Worm (Caenorhabditis elegans) whole organism, late embryonic: ENCODE data around the gene nhr-78.

ENCODE experiments used
- ama-1 ChIP-seq: fragments of 150-350 bp; optimal IDR thresholded peaks from 2 replicates; lab custom pipeline; 2014
- ceh-9 ChIP-seq: sonication (generic microtip); optimal IDR thresholded peaks from 2 replicates; lab custom pipeline; 2016; ENCODE audit warnings: mild to moderate bottlenecking, missing genetic modification characterization, inconsistent platforms, missing compliant biosample characterization
- pat-9 ChIP-seq: fragments of 200-800 bp; sonication (Bioruptor generic); optimal IDR thresholded peaks from 2 replicates; lab custom pipeline; 2018; ENCODE audit warnings: mild to moderate bottlenecking, missing genetic modification characterization, moderate library complexity, missing compliant biosample characterization
- pax-1 ChIP-seq: fragments of 150-350 bp; optimal IDR thresholded peaks from 2 replicates; lab custom pipeline; 2014; ENCODE audit warnings: missing biosample characterization, missing genetic modification characterization
- ref-2 ChIP-seq: sonication (generic microtip); optimal IDR thresholded peaks from 2 replicates; lab custom pipeline; 2016; ENCODE audit warnings: missing genetic modification characterization, missing compliant biosample characterization
- tbx-2 ChIP-seq: sonication (generic microtip); optimal IDR thresholded peaks from 2 replicates; lab custom pipeline; 2016; ENCODE audit warnings: missing genetic modification characterization, missing compliant biosample characterization

ce11 chrIV:4236671-4237070 lies 41.0 kb downstream of the nhr-78 start:
- TF ChIP-seq ref-2 (tag; lab: Kevin White, UChicago) (no peak), tbx-2 (tag; lab: Kevin White, UChicago) (no peak), ama-1 (lab: Kevin White, UChicago) (no peak), pax-1 (tag; lab: Kevin White, UChicago) (no peak), pat-9 (tag; lab: Kevin White, UChicago) (no peak), ceh-9 (tag; lab: Kevin White, UChicago) (no peak)
